Worm (Caenorhabditis elegans) whole organism, early embryonic: ENCODE measurements around the gene srbc-38.
A peak's percentile ranks its signal among the peaks of the same experiment; 100 is the strongest.

Experiments used
- B0310.2 ChIP-seq: sonication (generic microtip); optimal IDR thresholded peaks from 2 replicates; lab custom pipeline; 2016; ENCODE audit warnings: mild to moderate bottlenecking, missing genetic modification characterization, missing compliant biosample characterization
- F13C5.2 ChIP-seq: sonication (generic microtip); optimal IDR thresholded peaks from 2 replicates; lab custom pipeline; 2017; ENCODE audit warnings: mild to moderate bottlenecking, missing genetic modification characterization, inconsistent platforms, missing compliant biosample characterization
- aly-1 ChIP-seq: sonication (generic microtip); optimal IDR thresholded peaks from 2 replicates; lab custom pipeline; 2016; ENCODE audit warnings: missing genetic modification characterization, missing compliant biosample characterization
- ama-1 ChIP-seq: fragments of 150-350 bp; optimal IDR thresholded peaks from 2 replicates; lab custom pipeline; 2014
- ceh-13 ChIP-seq: fragments of 200-800 bp; sonication (Bioruptor generic); optimal IDR thresholded peaks from 2 replicates; lab custom pipeline; 2018; ENCODE audit warnings: mild to moderate bottlenecking, missing genetic modification characterization, missing compliant biosample characterization
- ceh-36 ChIP-seq: sonication (generic microtip); optimal IDR thresholded peaks from 2 replicates; lab custom pipeline; 2016; ENCODE audit warnings: missing genetic modification characterization, inconsistent platforms, missing compliant biosample characterization
- ets-7 ChIP-seq: sonication (generic microtip); optimal IDR thresholded peaks from 2 replicates; lab custom pipeline; 2016; ENCODE audit warnings: missing genotype, missing genetic modification characterization, missing compliant biosample characterization
- flt-1 ChIP-seq: fragments of 200-800 bp; sonication (Bioruptor generic); IDR thresholded peaks from 2 replicates; pipeline ENCODE4 v1.3.6; 2022; ENCODE audit warnings: missing genetic modification characterization, missing compliant biosample characterization
- hmbx-1 ChIP-seq: sonication (generic microtip); optimal IDR thresholded peaks from 2 replicates; lab custom pipeline; 2016; ENCODE audit warnings: mild to moderate bottlenecking, missing genetic modification characterization, missing compliant biosample characterization
- hmg-4 ChIP-seq: fragments of 200-800 bp; sonication (Bioruptor generic); optimal IDR thresholded peaks from 2 replicates; lab custom pipeline; 2018; ENCODE audit warnings: mild to moderate bottlenecking, missing genetic modification characterization, missing compliant biosample characterization
- hnd-1 ChIP-seq: sonication (generic microtip); optimal IDR thresholded peaks from 2 replicates; lab custom pipeline; 2016; ENCODE audit warnings: missing genetic modification characterization, missing compliant biosample characterization
- pes-1 ChIP-seq: fragments of 200-800 bp; sonication (Bioruptor generic); IDR thresholded peaks from 2 replicates; pipeline ENCODE4 v1.3.6; 2022; ENCODE audit warnings: missing genetic modification reagents, missing genetic modification characterization, missing compliant biosample characterization
- scrt-1 ChIP-seq: fragments of 200-800 bp; sonication (Bioruptor generic); IDR thresholded peaks from 2 replicates; pipeline ENCODE4 v1.3.6; 2022; ENCODE audit warnings: missing genetic modification characterization, missing compliant biosample characterization
- sea-1 ChIP-seq: fragments of 200-800 bp; sonication (Bioruptor generic); conservative IDR thresholded peaks from 2 replicates; pipeline ENCODE4 v1.3.6; 2022; ENCODE audit warnings: missing genetic modification characterization, missing compliant biosample characterization
- tbx-11 ChIP-seq: fragments of 200-800 bp; sonication (Bioruptor generic); IDR thresholded peaks from 2 replicates; pipeline ENCODE4 v1.3.6; 2022; ENCODE audit warnings: missing genetic modification characterization, missing compliant biosample characterization
- tbx-37 ChIP-seq: fragments of 200-800 bp; sonication (Bioruptor generic); conservative IDR thresholded peaks from 2 replicates; pipeline ENCODE4 v1.3.6; 2022; ENCODE audit warnings: missing genetic modification reagents, missing genetic modification characterization, missing compliant biosample characterization
- tra-4 ChIP-seq: sonication (generic microtip); optimal IDR thresholded peaks from 2 replicates; lab custom pipeline; 2017; ENCODE audit warnings: missing genetic modification characterization, missing compliant biosample characterization

Gene srbc-38

ce11 chrV:719731-720130, 12.7 kb downstream of the srbc-38 start, which contains the start of gene srbc-40:
Gene srbc-40, minus strand, starts transcription at chrV:719831.
- TF ChIP-seq tbx-37 (GFP tag; lab: Robert Waterston, UW) = no peak
- TF ChIP-seq hmg-4 (GFP tag; lab: Kevin White, UChicago) = no peak
- TF ChIP-seq F13C5.2 = no peak

ce11 chrV:722889-723288, 15.9 kb downstream of the srbc-38 start:
- TF ChIP-seq tbx-11 (no peak), F13C5.2 (no peak), hmbx-1 (no peak), ceh-36 (tag; lab: Kevin White, UChicago) (no peak), tbx-37 (GFP tag; lab: Robert Waterston, UW) (no peak), tra-4 (tag; lab: Kevin White, UChicago) (no peak), ceh-13 (no peak), scrt-1 (GFP tag; lab: Robert Waterston, UW) (no peak), ama-1 (no peak), B0310.2 (tag; lab: Kevin White, UChicago) (no peak), pes-1 (GFP tag; lab: Robert Waterston, UW) (no peak), hmg-4 (GFP tag; lab: Kevin White, UChicago) (no peak), aly-1 (tag; lab: Kevin White, UChicago) (no peak), sea-1 (GFP tag; lab: Robert Waterston, UW) (no peak), ets-7 (tag; lab: Kevin White, UChicago) (no peak), hnd-1 (tag; lab: Kevin White, UChicago) (no peak)

- TF ChIP-seq B0310.2 (tag; lab: Kevin White, UChicago) (no peak), scrt-1 (GFP tag; lab: Robert Waterston, UW) (no peak), ama-1 (no peak), ceh-13 (no peak), sea-1 (GFP tag; lab: Robert Waterston, UW) (no peak), ceh-36 (tag; lab: Kevin White, UChicago) (no peak), tra-4 (tag; lab: Kevin White, UChicago) (no peak), hmbx-1 (no peak)
These were observed 16.9 kb downstream of the srbc-38 start, which contains the start of gene fbxb-72 for ce11 chrV:723895-724352. Gene fbxb-72, minus strand, starts transcription at chrV:723952.

DNA sequence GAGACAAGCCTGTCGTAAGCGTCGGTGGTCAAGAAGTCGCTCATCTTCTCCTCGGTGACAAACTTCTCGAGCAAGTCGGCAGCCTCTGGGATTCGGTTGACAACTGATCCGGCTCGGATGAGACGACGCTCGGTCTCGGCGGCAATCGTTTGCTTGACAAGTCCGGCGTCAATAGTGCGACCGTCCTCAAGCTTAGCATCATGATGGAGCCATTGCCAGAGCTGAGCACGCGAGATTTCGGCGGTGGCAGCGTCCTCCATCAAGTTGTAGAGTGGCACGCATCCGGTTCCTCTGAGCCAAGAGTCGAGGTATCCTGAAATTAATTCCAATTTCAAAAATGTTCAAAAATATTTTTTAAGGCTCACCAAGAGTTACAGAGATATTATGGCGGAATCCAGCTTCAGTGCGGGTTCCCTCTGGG, 17.5 kb downstream of the srbc-38 start:
- TF ChIP-seq ceh-13 = no peak
- TF ChIP-seq hmbx-1 = no peak
- no peak for TF ChIP-seq hmg-4 (GFP tag; lab: Kevin White, UChicago)
- no peak for TF ChIP-seq scrt-1 (GFP tag; lab: Robert Waterston, UW)
- TF ChIP-seq ets-7 (tag; lab: Kevin White, UChicago) = no peak
- no peak for TF ChIP-seq ceh-36 (tag; lab: Kevin White, UChicago)
- no peak for TF ChIP-seq F13C5.2
- no peak for TF ChIP-seq sea-1 (GFP tag; lab: Robert Waterston, UW)
- TF ChIP-seq tbx-37 (GFP tag; lab: Robert Waterston, UW) = no peak
- no peak for TF ChIP-seq tbx-11
- no peak for TF ChIP-seq aly-1 (tag; lab: Kevin White, UChicago)
- TF ChIP-seq ama-1 = no peak
- no peak for TF ChIP-seq B0310.2 (tag; lab: Kevin White, UChicago)

- no peak for TF ChIP-seq B0310.2 (tag; lab: Kevin White, UChicago)
- TF ChIP-seq pes-1 (GFP tag; lab: Robert Waterston, UW) = no peak
- TF ChIP-seq F13C5.2 = no peak
- no peak for TF ChIP-seq ets-7 (tag; lab: Kevin White, UChicago)
- no peak for TF ChIP-seq flt-1 (GFP tag; lab: Robert Waterston, UW)
- TF ChIP-seq tbx-11 = no peak
- TF ChIP-seq aly-1 (tag; lab: Kevin White, UChicago) = no peak
- TF ChIP-seq hmg-4 (GFP tag; lab: Kevin White, UChicago) = no peak
- no peak for TF ChIP-seq ceh-13
- TF ChIP-seq scrt-1 (GFP tag; lab: Robert Waterston, UW) = no peak
- TF ChIP-seq ceh-36 (tag; lab: Kevin White, UChicago) = no peak
- TF ChIP-seq sea-1 (GFP tag; lab: Robert Waterston, UW) = no peak
- no peak for TF ChIP-seq hmbx-1
- no peak for TF ChIP-seq tra-4 (tag; lab: Kevin White, UChicago)
- TF ChIP-seq tbx-37 (GFP tag; lab: Robert Waterston, UW) = no peak
These were observed 18.2 kb downstream of the srbc-38 start for ce11 chrV:724946-725806.

DNA sequence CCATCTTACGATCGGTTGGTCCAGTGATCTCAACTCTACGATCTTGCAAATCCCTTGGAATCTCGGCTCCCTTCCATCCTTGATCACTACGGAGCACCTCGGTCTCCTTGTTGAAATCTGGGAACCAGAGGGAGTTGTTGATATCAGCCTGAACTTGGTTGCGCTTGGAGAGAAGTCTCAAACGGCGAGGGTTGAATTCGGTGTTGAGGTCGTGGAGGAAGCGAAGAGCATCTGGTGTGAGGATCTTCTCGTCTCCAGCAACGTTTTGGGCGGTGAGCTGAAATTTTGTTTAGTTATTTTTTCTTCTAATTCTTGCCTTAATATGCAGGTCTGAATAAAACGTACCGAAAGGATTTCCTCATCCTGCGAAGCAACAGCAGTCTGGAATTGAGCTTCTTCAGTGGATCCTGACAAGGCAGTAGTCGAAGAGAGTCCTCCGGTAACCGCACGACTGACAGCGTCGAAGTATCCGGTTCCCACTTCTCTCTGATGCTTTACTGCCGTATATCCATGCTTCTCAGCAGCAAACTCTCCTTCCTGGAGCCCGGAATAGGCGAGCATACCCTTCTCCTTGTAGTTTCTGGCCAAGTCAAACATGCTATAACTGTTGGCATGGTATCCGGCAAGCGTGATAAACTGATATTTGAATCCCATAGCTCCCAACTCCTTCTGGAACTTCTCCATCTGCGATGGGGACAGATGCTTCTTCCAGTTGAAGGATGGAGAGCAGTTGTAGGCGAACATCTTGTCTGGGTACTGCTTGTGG, 19.0 kb downstream of the srbc-38 start:
- no peak for TF ChIP-seq ceh-13
- peak; percentile 12 for TF ChIP-seq aly-1 (tag; lab: Kevin White, UChicago)
